Worm (Caenorhabditis elegans) whole organism, young adult: ENCODE measurements around the gene gpa-11.

Experiments used
- K11D2.4 ChIP-seq: fragments of 200-800 bp; sonication (Bioruptor generic); IDR thresholded peaks from 2 replicates; pipeline ENCODE4 v1.3.6; 2022; ENCODE audit warnings: missing genetic modification reagents, missing genetic modification characterization, missing compliant biosample characterization
- T07F8.4 ChIP-seq: sonication (generic microtip); optimal IDR thresholded peaks from 2 replicates; lab custom pipeline; 2016; ENCODE audit warnings: mild to moderate bottlenecking, missing genetic modification characterization, moderate library complexity, missing compliant biosample characterization
- attf-3 ChIP-seq: fragments of 200-800 bp; sonication (Bioruptor generic); conservative IDR thresholded peaks from 2 replicates; pipeline ENCODE4 v1.3.6; 2022; ENCODE audit warnings: missing genetic modification reagents, missing genetic modification characterization, missing compliant biosample characterization
- die-1 ChIP-seq: sonication (generic microtip); optimal IDR thresholded peaks from 2 replicates; lab custom pipeline; 2016; ENCODE audit warnings: missing genotype, mild to moderate bottlenecking, missing genetic modification characterization, missing compliant biosample characterization
- egrh-3 ChIP-seq: fragments of 200-800 bp; sonication (Bioruptor generic); IDR thresholded peaks from 2 replicates; pipeline ENCODE4 v1.3.6; 2022; ENCODE audit warnings: missing genetic modification reagents, missing genetic modification characterization, missing compliant biosample characterization
- ekl-4 ChIP-seq: fragments of 200-800 bp; sonication (Bioruptor generic); IDR thresholded peaks from 2 replicates; pipeline ENCODE4 v1.3.6; 2022; ENCODE audit warnings: missing genetic modification reagents, missing genetic modification characterization, missing compliant biosample characterization
- somi-1 ChIP-seq: fragments of 200-800 bp; sonication (Bioruptor generic); optimal IDR thresholded peaks from 2 replicates; lab custom pipeline; 2018; ENCODE audit warnings: mild to moderate bottlenecking, missing genetic modification characterization, missing compliant biosample characterization
- unc-130 ChIP-seq: sonication (generic microtip); optimal IDR thresholded peaks from 2 replicates; lab custom pipeline; 2016; ENCODE audit warnings: missing genetic modification reagents, missing genetic modification characterization, missing compliant biosample characterization
- zim-3 ChIP-seq: sonication (generic microtip); optimal IDR thresholded peaks from 2 replicates; lab custom pipeline; 2017; ENCODE audit warnings: mild to moderate bottlenecking, missing genetic modification characterization, moderate library complexity, missing compliant biosample characterization

- no peak for TF ChIP-seq egrh-3 (GFP tag; lab: Robert Waterston, UW)
- no peak for TF ChIP-seq die-1 (tag; lab: Kevin White, UChicago)
- TF ChIP-seq somi-1 (GFP tag; lab: Kevin White, UChicago), result no peak
- no peak for TF ChIP-seq K11D2.4 (GFP tag; lab: Robert Waterston, UW)
- TF ChIP-seq T07F8.4 (tag; lab: Kevin White, UChicago), result no peak
- TF ChIP-seq ekl-4 (GFP tag; lab: Robert Waterston, UW), result no peak
- no peak for TF ChIP-seq zim-3 (tag; lab: Kevin White, UChicago)
- TF ChIP-seq attf-3 (GFP tag; lab: Robert Waterston, UW), result no peak
- TF ChIP-seq unc-130, result no peak
These were observed 27.9 kb upstream of the gpa-11 start, which contains the start of gene F31D5.1 for ce11 chrII:4219062-4219461.
